Fruit fly (Drosophila melanogaster) Kc167 (cell line): ENCODE results near the gene CG13313.

Source experiments
- Myc ChIP-seq: fragments of >200 bp; optimal IDR thresholded peaks from 2 replicates; lab custom pipeline; 2017; ENCODE audit warnings: missing external identifiers
- Sin3A ChIP-seq: fragments of >200 bp; optimal IDR thresholded peaks from 2 replicates; lab custom pipeline; 2018; ENCODE audit warnings: missing external identifiers
- h ChIP-seq: fragments of >200 bp; optimal IDR thresholded peaks from 3 replicates; lab custom pipeline; 2018; ENCODE audit warnings: missing external identifiers
- insv ChIP-seq: fragments of >200 bp; optimal IDR thresholded peaks from 3 replicates; lab custom pipeline; 2018; ENCODE audit warnings: missing external identifiers
- psq ChIP-seq: fragments of >200 bp; optimal IDR thresholded peaks from 2 replicates; lab custom pipeline; 2017; ENCODE audit warnings: missing external identifiers
- ttk ChIP-seq: sonication (Bioruptor generic); optimal IDR thresholded peaks from 2 replicates; lab custom pipeline; 2017; ENCODE audit warnings: missing external identifiers

CG13313 gene

dm6 chr3L:8968437-8968836 is 9.8 kb downstream of the CG13313 start, which contains the start of gene CG5026:
CG5026 (plus strand) TSS chr3L:8968528.
- no peak for TF ChIP-seq psq
- no peak for TF ChIP-seq ttk (lab: Kevin White, UChicago)
- TF ChIP-seq insv (lab: Kevin White, UChicago), result no peak
- TF ChIP-seq h (lab: Kevin White, UChicago), result no peak
- no peak for TF ChIP-seq Sin3A
- no peak for TF ChIP-seq Myc (lab: Kevin White, UChicago)

dm6 chr3L:8974478-8975477 is 16.1 kb downstream of the CG13313 start, which contains the start of the genes pix and Srp68:
pix (minus strand) TSS chr3L:8974765.
Srp68 (plus strand) TSS chr3L:8975046.
- no peak for TF ChIP-seq h (lab: Kevin White, UChicago)
- TF ChIP-seq Myc (lab: Kevin White, UChicago), result no peak
- no peak for TF ChIP-seq Sin3A
- TF ChIP-seq ttk (lab: Kevin White, UChicago), result no peak
- no peak for TF ChIP-seq psq
- TF ChIP-seq insv (lab: Kevin White, UChicago), result no peak

DNA sequence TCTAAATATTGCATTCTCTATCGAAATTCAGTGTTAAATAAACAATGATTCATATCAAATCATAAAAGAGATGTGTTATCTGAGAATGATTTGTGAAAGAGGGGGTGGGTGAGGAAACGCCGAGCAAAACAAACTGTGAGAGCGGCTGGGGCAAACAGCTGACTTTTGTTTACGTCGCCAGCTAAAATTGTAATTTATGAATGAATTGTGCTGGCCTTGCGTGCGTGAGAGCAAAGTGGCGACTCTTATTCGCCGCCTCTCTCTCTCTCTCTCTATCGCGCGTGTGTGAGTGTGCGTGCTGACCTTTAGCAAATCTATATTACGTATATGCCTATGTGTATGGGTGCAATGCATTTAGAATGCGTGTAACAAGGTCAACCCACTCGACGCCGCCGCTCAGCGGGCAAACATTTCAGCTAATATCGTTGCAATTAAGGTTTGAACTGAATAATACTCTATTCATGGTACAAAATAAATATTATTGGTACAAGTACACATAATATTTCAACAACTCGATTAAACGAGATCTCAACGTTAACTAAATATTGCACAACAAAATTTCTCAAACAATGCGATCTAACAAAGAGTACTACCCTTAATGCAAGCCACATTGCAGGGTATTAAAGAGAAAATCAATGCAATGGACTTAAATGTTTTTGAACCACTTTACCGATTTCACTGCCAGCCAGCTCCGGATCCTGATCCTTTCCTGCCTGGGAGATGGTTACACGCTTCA is 20.2 kb downstream of the CG13313 start:
- TF ChIP-seq Sin3A (no peak), insv (lab: Kevin White, UChicago) (no peak), ttk (lab: Kevin White, UChicago) (no peak), psq (no peak), Myc (lab: Kevin White, UChicago) (no peak), h (lab: Kevin White, UChicago) (no peak)

dm6 chr3L:8979780-8980179 is 21.1 kb downstream of the CG13313 start, which contains the start of gene CG5644:
CG5644 (minus strand) TSS chr3L:8979880.
- TF ChIP-seq h (lab: Kevin White, UChicago), result no peak
- TF ChIP-seq Myc (lab: Kevin White, UChicago), result no peak
- no peak for TF ChIP-seq psq

dm6 chr3L:8981495-8981894 is 22.8 kb downstream of the CG13313 start, which contains the start of gene CG13314:
CG13314 (plus strand) TSS chr3L:8981795.
- TF ChIP-seq Sin3A (no peak), ttk (lab: Kevin White, UChicago) (no peak), Myc (lab: Kevin White, UChicago) (no peak), h (lab: Kevin White, UChicago) (no peak), insv (lab: Kevin White, UChicago) (no peak), psq (no peak)

DNA sequence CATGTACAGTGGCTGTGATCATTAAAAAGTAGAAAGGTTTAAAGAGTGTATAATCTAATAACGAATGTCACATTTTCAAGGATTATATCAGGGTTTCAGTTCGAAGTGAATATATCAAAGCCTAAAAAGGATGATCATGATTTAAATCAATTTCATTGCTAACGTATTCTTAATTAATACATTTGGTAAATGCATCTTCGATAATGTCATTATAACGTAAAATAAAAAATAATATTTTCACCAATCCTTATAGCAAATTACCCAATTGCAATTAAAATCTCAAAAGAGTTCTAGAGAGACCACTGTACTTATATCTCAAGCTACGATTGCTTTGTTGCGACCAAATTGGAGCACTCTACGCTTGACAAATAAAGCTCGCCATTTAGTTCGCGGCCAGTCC is 23.4 kb downstream of the CG13313 start:
- TF ChIP-seq psq, result no peak
- TF ChIP-seq insv (lab: Kevin White, UChicago), result no peak
- TF ChIP-seq h (lab: Kevin White, UChicago), result no peak
- TF ChIP-seq ttk (lab: Kevin White, UChicago), result no peak
- no peak for TF ChIP-seq Sin3A
- TF ChIP-seq Myc (lab: Kevin White, UChicago), result no peak

dm6 chr3L:8985132-8985847 is 26.6 kb downstream of the CG13313 start:
- TF ChIP-seq insv (lab: Kevin White, UChicago), result no peak
- TF ChIP-seq psq, result no peak
- TF ChIP-seq Sin3A, result no peak
- no peak for TF ChIP-seq ttk (lab: Kevin White, UChicago)
- no peak for TF ChIP-seq h (lab: Kevin White, UChicago)
- TF ChIP-seq Myc (lab: Kevin White, UChicago), result no peak

DNA sequence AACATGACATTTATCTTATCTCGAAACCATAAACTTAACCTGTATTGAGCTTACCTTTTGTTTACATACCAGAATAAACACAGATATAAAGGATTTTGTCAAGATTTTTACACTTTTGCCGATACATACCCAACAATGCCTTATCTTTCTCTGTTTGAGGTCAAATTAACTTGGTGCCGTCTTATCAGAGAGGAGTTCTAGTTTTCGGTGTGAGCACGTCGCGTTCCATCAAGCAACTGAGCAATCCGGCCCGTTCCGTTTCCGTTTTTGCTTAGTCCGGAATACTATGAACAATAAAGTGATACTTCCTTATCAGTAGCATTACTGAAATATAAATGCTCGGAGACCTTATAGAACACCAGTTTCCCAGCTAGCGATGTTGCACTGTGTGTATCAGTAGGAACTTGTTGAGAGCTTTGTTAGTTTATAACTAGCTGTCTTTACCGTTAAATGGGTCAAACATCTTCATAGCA is 27.2 kb downstream of the CG13313 start, which contains the start of gene Galk:
Galk (minus strand) TSS at position 244 of the 473 bp plus-strand sequence.
- no peak for TF ChIP-seq Sin3A
- no peak for TF ChIP-seq ttk (lab: Kevin White, UChicago)
- TF ChIP-seq insv (lab: Kevin White, UChicago), result no peak
- no peak for TF ChIP-seq psq
- no peak for TF ChIP-seq h (lab: Kevin White, UChicago)
- no peak for TF ChIP-seq Myc (lab: Kevin White, UChicago)

- TF ChIP-seq psq, result no peak
Observed at dm6 chr3L:8986582-8986981, 27.9 kb downstream of the CG13313 start, which contains the start of gene CG5068. CG5068 (plus strand) TSS chr3L:8986710.

dm6 chr3L:8990128-8990527 is 31.5 kb downstream of the CG13313 start, which contains the start of gene CG5280:
CG5280 (minus strand) TSS chr3L:8990228.
- TF ChIP-seq psq, result no peak
- no peak for TF ChIP-seq insv (lab: Kevin White, UChicago)
- TF ChIP-seq ttk (lab: Kevin White, UChicago), result no peak

dm6 chr3L:8996173-8996767 is 37.6 kb downstream of the CG13313 start:
- TF ChIP-seq Sin3A (no peak), psq (no peak), ttk (lab: Kevin White, UChicago) (no peak), Myc (lab: Kevin White, UChicago) (no peak), insv (lab: Kevin White, UChicago) (no peak), h (lab: Kevin White, UChicago) (no peak)
